Fruit fly (Drosophila melanogaster) S2 (cell line): ENCODE data around the gene MED14.

Experiments
- CG8478 ChIP-seq: fragments of >200 bp; optimal IDR thresholded peaks from 2 replicates; lab custom pipeline; 2018
- CTCF ChIP-seq, 2 experiments: fragments of >200 bp; optimal IDR thresholded peaks; 2 replicates each; lab custom pipeline; 2018

Gene MED14

DNA sequence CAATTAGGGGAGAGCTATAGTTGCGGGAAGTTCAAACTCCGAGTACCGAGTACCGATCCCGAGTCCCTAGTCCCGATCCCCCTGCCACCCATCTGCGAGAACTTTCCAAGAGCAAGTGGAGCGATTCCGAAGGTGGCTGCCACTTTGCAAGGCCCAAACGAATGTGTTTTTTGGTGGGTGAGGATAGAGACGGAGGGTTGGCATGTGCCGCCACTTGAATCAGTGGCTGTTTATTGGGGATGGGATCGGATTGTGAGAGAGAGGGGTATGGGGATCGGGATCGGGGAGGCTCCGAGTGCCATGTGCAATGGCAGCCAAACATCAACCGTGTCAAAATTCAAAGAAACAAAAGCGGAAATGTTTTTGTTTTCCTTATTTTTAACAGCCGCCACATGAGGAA, 795 bp upstream of the MED14 start:
- no peak for TF ChIP-seq CTCF (optimal IDR thresholded peaks at IDR 0.05; lab: Kevin White, UChicago)

DNA sequence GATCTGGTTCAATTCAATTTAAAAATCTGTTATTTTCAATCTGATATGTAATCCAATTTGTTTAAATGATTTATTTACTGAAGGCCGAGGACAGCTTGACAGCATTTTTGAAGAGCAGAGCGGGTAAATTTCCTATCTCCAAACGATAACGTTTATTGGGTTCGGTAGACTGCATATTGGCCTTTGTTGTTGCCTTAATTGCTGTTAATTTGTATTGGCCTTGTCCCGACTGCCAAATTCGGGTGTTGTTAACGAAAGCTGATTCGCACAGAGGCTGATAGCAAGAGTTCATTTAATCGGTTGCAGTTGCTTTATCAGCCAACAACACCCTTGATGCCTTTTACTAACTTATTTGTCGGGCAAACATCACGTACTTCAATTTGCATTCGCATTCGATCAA, 8.1 kb downstream of the MED14 start:
- no peak for TF ChIP-seq CTCF (optimal IDR thresholded peaks at IDR 0.05; lab: Kevin White, UChicago)

DNA sequence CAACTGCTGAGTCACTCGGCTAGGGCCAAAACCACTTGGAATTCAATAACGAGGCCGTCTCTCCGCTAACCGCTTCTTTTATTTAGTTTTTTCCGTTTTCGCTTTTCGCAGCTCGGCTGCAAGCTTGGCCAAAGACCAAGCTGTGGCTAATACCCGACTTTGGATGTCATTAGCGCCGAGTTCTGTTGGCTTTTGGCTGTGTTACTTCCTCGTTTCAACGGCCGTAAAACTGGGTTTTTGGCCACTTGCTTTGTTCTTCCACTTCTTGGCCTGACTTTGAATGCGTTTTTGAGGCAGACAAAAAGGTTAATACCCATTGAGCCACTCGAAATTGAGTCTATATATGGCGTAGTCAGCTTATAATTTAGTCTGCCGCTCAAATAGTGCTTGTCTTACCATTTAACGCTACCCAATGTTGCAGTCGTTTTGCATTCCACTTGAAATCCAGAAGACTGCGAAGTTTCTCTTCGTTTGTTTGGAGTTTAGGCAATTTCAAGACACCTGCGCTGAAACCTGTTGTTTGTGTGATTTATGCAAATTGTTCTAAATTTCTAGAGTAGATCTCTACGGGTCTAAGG, 8.6 kb downstream of the MED14 start:
- TF ChIP-seq CTCF (optimal IDR thresholded peaks at IDR 0.05; lab: Kevin White, UChicago): no peak

DNA sequence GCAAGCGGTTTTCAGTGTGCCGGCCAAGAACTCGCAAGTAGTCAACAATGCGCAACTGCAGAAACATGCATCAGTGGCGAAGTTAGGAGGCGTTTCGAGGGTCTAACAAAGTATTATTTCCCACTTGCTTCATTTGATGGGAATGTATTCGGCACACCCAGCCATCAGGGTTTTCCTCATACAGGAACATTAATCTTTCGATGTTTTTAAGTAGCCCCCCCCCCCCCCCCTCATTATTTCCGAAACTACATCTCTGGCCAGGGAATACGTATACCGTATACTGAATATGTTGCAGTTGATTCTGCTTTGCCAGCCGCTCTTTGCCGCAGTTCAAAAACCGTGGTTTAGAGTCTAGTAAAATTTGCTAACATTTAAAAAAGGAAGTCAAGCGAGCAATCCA, 9.5 kb downstream of the MED14 start:
- TF ChIP-seq CTCF (optimal IDR thresholded peaks at IDR 0.05; lab: Kevin White, UChicago): no peak
- no peak for TF ChIP-seq CG8478 (lab: Kevin White, UChicago)

DNA sequence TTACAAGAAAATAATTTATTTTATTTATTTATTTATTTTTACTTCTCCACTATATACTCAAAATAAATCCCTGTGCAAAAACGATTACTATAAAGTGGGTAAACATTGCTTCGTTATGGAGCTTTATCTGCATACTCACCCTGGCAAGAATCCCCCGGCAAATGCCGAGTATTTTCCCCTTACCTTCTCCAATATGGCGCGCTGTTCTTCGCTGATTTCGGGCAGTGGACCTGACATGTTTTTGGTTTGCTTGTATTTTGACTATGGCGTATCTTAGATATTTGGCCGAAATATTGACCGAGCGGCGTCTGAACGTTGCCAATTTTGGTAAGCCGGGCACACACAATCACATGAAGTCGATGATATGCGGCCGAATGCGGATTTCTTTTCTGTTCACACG, 10.1 kb downstream of the MED14 start:
- no peak for TF ChIP-seq CG8478 (lab: Kevin White, UChicago)
- no peak for TF ChIP-seq CTCF (optimal IDR thresholded peaks at IDR 0.05; lab: Kevin White, UChicago)

DNA sequence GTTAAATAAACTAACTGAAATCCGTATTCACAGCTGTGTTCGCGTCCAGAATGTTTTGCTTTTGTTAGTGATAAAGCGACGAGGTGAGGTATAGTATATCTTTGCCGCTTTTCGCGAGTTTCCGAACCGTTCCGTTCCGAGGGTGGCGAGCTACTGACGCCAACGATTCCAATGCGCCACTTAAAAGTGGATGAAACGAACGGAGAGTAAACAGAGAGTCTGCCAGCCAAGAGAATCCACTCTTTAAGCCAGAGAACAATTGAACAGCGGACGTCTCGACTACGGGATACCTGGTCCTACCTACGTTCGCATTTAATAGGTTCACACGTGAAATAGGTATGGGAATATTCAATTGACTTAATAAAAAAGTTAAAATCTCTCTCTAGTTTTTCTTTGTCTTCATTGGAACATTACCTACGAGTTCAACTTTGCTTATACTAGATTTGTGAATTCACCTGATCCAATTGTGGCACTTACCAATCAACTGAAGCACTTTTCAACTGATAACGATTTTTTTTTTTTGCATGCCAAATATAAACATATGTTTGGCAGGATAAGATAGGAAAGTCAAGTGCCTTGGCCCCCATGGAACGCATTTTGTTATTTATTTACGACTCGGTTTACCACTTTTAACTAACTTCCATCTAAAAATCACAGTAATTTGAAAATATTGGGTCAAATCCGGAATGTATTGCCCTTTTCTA, 11.0 kb downstream of the MED14 start, which contains the start of gene CG13893:
Gene CG13893 (minus strand): TSS at position 162 of the 704 bp plus-strand sequence.
- TF ChIP-seq CTCF (optimal IDR thresholded peaks at IDR 0.05; lab: Kevin White, UChicago) (no peak), CG8478 (lab: Kevin White, UChicago) (no peak)

DNA sequence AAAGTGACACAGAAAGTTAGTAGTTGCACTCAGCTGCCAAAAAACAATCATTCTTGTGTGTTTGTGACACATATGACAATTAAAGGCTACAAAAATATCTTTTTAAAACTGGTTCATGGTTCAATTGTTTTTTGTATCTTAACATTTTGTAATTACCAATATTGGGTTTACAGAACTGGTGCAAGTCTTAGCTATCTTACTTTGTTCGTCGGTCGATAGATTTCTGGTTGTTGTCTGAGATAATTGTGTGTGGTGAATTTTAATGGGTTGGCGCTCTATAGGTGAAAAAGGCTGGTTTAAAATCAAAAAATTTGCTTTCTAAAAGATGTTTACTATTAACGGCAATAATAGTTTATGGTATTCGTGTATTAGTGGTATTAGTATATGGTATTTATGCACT, 11.7 kb downstream of the MED14 start:
- TF ChIP-seq CTCF (optimal IDR thresholded peaks at IDR 0.05; lab: Kevin White, UChicago): peak; percentile 62 to 79
- TF ChIP-seq CG8478 (lab: Kevin White, UChicago): no peak

DNA sequence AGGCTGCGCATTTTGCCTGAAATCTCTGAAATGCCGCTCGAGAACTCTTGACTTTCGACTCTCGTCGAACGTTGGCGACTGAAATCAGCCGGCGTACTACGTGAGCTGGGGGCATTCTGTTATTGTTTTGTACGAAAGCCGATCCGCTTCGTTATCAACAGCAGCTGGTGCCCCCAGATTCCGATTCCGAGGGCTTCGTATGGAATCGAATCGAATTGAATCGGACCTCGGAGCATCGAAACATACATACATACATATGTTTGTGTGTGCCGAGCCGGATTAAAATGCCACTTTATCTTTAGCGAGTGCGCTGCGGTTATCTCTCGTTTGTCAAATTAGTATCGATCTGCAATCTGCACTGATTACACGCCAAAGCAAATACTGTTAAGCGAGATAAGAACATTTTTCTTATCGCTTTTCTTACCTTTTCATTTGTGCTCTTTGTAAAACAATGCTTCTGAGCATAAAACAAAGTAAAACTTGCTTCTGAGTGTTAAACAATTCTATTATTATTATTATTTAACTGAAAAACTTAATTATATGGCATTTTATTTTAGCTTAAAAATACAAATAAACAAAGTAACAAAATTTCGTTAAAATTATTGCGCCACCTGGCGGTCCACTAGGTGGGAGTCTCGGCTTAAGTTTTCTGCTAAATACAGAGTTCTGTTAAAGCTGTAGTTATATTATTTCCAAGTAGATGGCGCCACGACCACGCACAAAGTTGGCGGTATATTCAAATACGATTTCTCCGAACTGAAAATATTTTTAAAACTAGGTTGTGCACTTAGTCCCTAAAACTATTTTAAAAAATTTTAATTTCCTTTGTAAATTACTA, 13.7 kb downstream of the MED14 start, which contains the start of gene Reg-2:
Gene Reg-2 (minus strand): TSS at position 80 of the 838 bp plus-strand sequence.
- TF ChIP-seq CG8478 (lab: Kevin White, UChicago) (no peak), CTCF (optimal IDR thresholded peaks at IDR 0.05; lab: Kevin White, UChicago) (peak; percentile 82 to 96)

DNA sequence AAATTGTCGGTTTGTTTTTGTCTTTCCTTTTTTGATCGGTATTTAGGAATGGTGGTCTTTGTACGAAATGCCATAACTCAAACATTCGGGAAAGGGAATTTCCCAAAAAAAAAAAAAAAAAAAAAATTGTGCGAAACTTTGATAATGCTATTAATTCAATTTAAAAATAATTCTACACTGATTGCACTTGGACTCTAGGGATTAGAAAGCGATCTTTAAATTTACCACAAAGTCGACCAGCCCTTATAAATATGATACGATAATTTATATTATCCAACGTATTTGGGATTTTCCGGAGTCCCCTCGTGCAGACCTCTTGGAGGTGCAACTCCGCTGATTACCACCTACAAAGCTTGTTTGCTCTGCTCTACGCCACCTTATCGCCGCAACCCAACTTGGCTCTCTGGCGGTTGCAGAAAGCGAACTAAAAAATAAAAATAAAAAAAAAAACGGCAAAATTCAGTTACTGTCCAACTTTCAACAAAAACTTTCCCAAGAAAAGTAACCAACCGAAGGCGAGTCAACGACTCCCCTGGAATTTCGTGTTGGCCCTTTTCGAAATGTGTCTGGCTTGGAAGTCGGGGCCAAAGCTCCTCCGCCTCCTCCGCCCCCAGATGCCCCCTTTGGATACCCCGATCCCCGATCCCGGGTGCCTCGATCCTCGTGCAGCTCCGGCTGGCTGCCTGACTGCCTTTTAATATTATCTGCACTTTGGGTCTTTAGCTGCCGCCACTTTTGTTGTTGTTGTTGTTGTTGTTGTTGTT, 14.7 kb downstream of the MED14 start:
- TF ChIP-seq CG8478 (lab: Kevin White, UChicago) (no peak), CTCF (optimal IDR thresholded peaks at IDR 0.05; lab: Kevin White, UChicago) (no peak)

DNA sequence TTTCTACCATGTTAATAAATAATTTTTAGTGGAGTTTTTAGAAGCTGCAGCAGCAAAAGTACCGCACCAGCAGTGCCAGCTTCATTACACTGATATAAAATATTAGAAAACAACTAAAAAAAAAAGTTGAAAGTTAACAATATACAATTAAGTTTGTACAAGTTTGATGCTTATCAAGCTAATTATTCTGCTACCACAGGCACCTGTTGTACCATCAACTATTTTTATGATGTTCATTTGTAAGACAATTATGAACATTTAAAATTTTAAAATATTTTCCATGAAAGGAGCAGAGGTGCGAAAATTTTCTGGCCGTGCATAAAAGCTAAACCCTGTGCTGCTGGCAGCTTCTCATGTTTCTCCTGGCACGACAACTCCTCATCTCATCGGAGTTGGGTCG, 15.3 kb downstream of the MED14 start:
- TF ChIP-seq CTCF (optimal IDR thresholded peaks at IDR 0.05; lab: Kevin White, UChicago): no peak
- no peak for TF ChIP-seq CG8478 (lab: Kevin White, UChicago)

DNA sequence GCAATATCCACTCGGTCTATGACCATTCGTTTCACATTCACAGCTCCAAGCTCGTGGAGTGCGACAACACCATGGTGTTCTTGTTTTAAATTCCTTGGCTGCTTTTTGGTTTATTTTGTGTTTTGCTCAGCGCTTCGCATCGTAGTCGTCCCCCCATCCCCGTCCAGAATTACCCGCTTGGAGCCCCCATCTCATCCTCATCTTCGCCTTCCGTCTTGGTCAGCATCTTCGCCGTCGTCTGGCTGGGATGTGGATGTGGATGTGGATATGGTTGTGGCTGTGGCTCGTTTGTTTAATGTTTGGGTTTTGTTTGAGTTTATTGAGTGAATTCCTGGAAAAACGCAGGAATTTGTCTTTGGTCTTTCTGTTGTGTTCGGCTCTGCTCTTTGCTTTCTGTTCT, 16.1 kb downstream of the MED14 start:
- no peak for TF ChIP-seq CG8478 (lab: Kevin White, UChicago)
- TF ChIP-seq CTCF (optimal IDR thresholded peaks at IDR 0.05; lab: Kevin White, UChicago): no peak

DNA sequence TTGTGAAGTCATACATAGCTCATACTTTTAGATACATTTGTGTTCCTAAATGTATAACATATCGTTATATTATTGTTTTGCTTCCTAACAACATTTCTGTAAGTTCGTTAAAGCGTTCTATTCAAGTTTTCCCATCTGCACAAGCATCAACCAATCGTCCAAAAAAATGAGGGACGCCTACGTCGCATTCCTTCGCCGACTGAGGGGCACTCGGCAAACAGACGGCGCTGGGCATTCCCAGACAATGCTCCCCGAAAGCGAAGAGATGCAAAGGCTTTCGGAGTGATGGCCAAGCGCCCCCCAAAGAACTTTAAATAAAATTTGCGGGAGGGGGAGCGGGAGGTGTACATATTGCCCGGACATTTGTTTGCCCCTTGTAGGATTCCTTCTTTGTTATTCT, 17.7 kb downstream of the MED14 start:
- TF ChIP-seq CTCF (optimal IDR thresholded peaks at IDR 0.05; lab: Kevin White, UChicago) (no peak), CG8478 (lab: Kevin White, UChicago) (no peak)

DNA sequence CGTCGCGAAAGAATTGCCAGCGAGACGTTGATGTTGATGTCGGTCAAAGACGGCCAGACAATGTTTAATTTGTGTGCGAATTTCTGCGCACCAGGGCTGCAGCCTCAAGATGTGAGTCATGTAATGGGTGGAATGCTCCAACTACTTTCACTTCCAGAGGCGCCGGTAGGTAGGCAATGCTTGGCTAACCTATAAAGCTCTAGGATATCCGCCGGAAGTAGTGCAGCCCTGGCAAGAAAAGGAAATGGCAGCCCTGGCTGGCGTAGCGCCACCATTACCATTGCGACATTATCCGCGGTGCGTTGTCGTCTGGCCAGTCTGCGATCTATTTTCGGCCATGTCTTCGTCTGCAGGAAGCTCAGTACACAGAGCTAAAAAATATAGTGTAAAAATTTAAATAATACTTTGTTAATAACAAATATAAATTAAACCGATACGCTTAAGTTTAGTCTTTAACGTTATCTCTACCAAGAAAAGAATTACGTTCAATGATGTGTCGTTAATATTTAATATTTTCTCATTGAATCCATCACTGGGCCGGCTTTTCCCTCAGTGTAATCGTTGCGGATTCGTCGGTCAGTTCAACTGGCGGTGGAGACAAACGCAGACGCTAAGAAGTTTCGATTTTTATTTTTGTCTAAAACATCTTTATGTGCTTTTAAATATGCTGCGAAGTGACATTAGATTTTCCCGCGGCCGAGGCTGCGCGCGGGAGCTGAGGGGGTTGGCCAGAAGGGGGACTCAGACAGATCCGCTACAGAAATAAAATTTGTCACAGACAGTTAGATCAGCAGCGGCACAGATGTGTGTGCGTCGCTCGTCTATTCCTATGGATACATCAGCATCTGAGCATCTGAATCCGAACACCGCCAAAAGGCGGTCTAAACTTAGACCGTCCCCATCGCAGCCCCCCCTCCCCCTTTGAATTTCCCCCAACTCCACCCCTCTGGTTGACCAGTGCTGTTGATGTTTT, 18.9 kb downstream of the MED14 start:
- TF ChIP-seq CTCF (optimal IDR thresholded peaks at IDR 0.05; lab: Kevin White, UChicago): no peak
- no peak for TF ChIP-seq CG8478 (lab: Kevin White, UChicago)
